Fruit fly (Drosophila melanogaster) whole organism, wandering third instar larva: ENCODE results near the gene CG9389.

Experiments
- Abd-B ChIP-seq: fragments of >200 bp; optimal IDR thresholded peaks from 2 replicates; lab custom pipeline; 2017; ENCODE audit warnings: missing biosample characterization, missing genetic modification characterization
- CG32264 ChIP-seq: fragments of 200-800 bp; sonication (Bioruptor generic); optimal IDR thresholded peaks from 2 replicates; lab custom pipeline; 2016; ENCODE audit warnings: missing biosample characterization, missing genetic modification characterization
- Dfd ChIP-seq: fragments of >200 bp; optimal IDR thresholded peaks from 2 replicates; lab custom pipeline; 2017; ENCODE audit warnings: missing biosample characterization, missing genetic modification characterization
- Dif ChIP-seq: fragments of 200-275, 200-300 bp; sonication (Bioruptor generic); optimal IDR thresholded peaks from 2 replicates; lab custom pipeline; 2018; ENCODE audit warnings: missing biosample characterization, missing genetic modification characterization; ENCODE audit not compliant: partially characterized antibody
- GATAd ChIP-seq: sonication (Bioruptor generic); optimal IDR thresholded peaks from 2 replicates; lab custom pipeline; 2016; ENCODE audit warnings: missing biosample characterization, missing genetic modification characterization
- Hnf4 ChIP-seq: fragments of 200-800 bp; sonication (Bioruptor generic); optimal IDR thresholded peaks from 2 replicates; lab custom pipeline; 2016; ENCODE audit warnings: missing biosample characterization, mild to moderate bottlenecking, missing genetic modification characterization
- Hr78 ChIP-seq: fragments of >200 bp; optimal IDR thresholded peaks from 2 replicates; lab custom pipeline; 2017; ENCODE audit warnings: missing biosample characterization, missing genetic modification characterization
- Hr83 ChIP-seq: fragments of 200-300 bp; sonication (Bioruptor generic); optimal IDR thresholded peaks from 2 replicates; lab custom pipeline; 2016; ENCODE audit warnings: missing biosample characterization, mild to moderate bottlenecking, missing genetic modification characterization, moderate library complexity; ENCODE audit not compliant: poor library complexity, severe bottlenecking
- Jra ChIP-seq: sonication (Bioruptor generic); optimal IDR thresholded peaks from 2 replicates; lab custom pipeline; 2016; ENCODE audit warnings: missing biosample characterization, missing genetic modification characterization
- Mio ChIP-seq: sonication (Bioruptor generic); optimal IDR thresholded peaks from 2 replicates; lab custom pipeline; 2016; ENCODE audit warnings: missing biosample characterization, missing genetic modification characterization
- OdsH ChIP-seq: fragments of 200-800 bp; sonication (Bioruptor generic); optimal IDR thresholded peaks from 2 replicates; lab custom pipeline; 2016; ENCODE audit warnings: missing biosample characterization, mild to moderate bottlenecking, missing genetic modification characterization
- Rel ChIP-seq, 2 experiments: fragments of 200-800 bp; sonication (Bioruptor generic) in 1 of 2; optimal IDR thresholded peaks; 2 replicates in 1 of 2; 3 replicates in 1 of 2; lab custom pipeline; 2016 to 2019; ENCODE audit warnings: mild to moderate bottlenecking in 2 of 2, missing biosample characterization in 2 of 2, missing genetic modification characterization in 2 of 2, moderate library complexity in 1 of 2
- Sp1 ChIP-seq: fragments of 200-800 bp; sonication (Bioruptor generic); optimal IDR thresholded peaks from 3 replicates; lab custom pipeline; 2019; ENCODE audit warnings: missing biosample characterization, mild to moderate bottlenecking, missing genetic modification characterization, moderate library complexity
- Vsx2 ChIP-seq: fragments of 200-300, 225-300 bp; sonication (Bioruptor generic); optimal IDR thresholded peaks from 2 replicates; lab custom pipeline; 2018; ENCODE audit warnings: missing biosample characterization, missing genetic modification characterization; ENCODE audit not compliant: partially characterized antibody
- brk ChIP-seq: fragments of 200-800 bp; sonication (Bioruptor generic); optimal IDR thresholded peaks from 2 replicates; lab custom pipeline; 2016; ENCODE audit warnings: missing biosample characterization, mild to moderate bottlenecking, missing genetic modification characterization
- dl ChIP-seq, 2 experiments: fragments of 175-275, 200-275 bp in 1 of 2; fragments of 200-275 bp in 1 of 2; sonication (Bioruptor generic); optimal IDR thresholded peaks; lab custom pipeline; 2018; ENCODE audit warnings: mild to moderate bottlenecking in 2 of 2, missing biosample characterization in 2 of 2, missing genetic modification characterization in 2 of 2, moderate library complexity in 2 of 2; ENCODE audit not compliant: partially characterized antibody in 2 of 2, insufficient read depth in 1 of 2
- dmrt93B ChIP-seq: fragments of 200-800 bp; sonication (Bioruptor generic); optimal IDR thresholded peaks from 2 replicates; lab custom pipeline; 2018; ENCODE audit warnings: missing biosample characterization, mild to moderate bottlenecking, missing genetic modification characterization
- dsf ChIP-seq: sonication (Bioruptor generic); optimal IDR thresholded peaks from 2 replicates; lab custom pipeline; 2016; ENCODE audit warnings: missing biosample characterization, missing genetic modification characterization, borderline replicate concordance
- ey ChIP-seq: fragments of 200-800 bp; sonication (Bioruptor generic); optimal IDR thresholded peaks from 2 replicates; lab custom pipeline; 2016; ENCODE audit warnings: missing biosample characterization, missing genetic modification characterization
- foxo ChIP-seq, 2 experiments: fragments of 200-800 bp; sonication (Bioruptor generic); optimal IDR thresholded peaks; 2 replicates in 1 of 2; 3 replicates in 1 of 2; lab custom pipeline; 2016 to 2017; ENCODE audit warnings: missing biosample characterization in 2 of 2, missing genetic modification characterization in 2 of 2
- fru ChIP-seq: fragments of 200-800 bp; sonication (Bioruptor generic); optimal IDR thresholded peaks from 3 replicates; lab custom pipeline; 2016; ENCODE audit warnings: missing biosample characterization, mild to moderate bottlenecking, missing genetic modification characterization
- h ChIP-seq: fragments of 200-800 bp; sonication (Bioruptor generic); optimal IDR thresholded peaks from 3 replicates; lab custom pipeline; 2016; ENCODE audit warnings: missing biosample characterization, mild to moderate bottlenecking, missing genetic modification characterization
- pan ChIP-seq: fragments of >200 bp; optimal IDR thresholded peaks from 2 replicates; lab custom pipeline; 2017
- psq ChIP-seq: fragments of 200-800 bp; sonication (Bioruptor generic); optimal IDR thresholded peaks from 3 replicates; lab custom pipeline; 2017; ENCODE audit warnings: missing biosample characterization, mild to moderate bottlenecking, missing genetic modification characterization, moderate library complexity
- rgr ChIP-seq: fragments of 200-800 bp; sonication (Bioruptor generic); optimal IDR thresholded peaks from 3 replicates; lab custom pipeline; 2016; ENCODE audit warnings: missing biosample characterization, mild to moderate bottlenecking, missing genetic modification characterization
- sage ChIP-seq: fragments of 200-800 bp; sonication (Bioruptor generic); optimal IDR thresholded peaks from 2 replicates; lab custom pipeline; 2016; ENCODE audit warnings: missing biosample characterization, mild to moderate bottlenecking, missing genetic modification characterization
- tai ChIP-seq: sonication (Bioruptor generic); optimal IDR thresholded peaks from 2 replicates; lab custom pipeline; 2016; ENCODE audit warnings: missing biosample characterization, missing genetic modification characterization
- usp ChIP-seq: fragments of >200 bp; optimal IDR thresholded peaks from 2 replicates; lab custom pipeline; 2017; ENCODE audit warnings: missing biosample characterization, missing genetic modification characterization
- woc ChIP-seq: sonication (Bioruptor generic); optimal IDR thresholded peaks from 2 replicates; lab custom pipeline; 2016; ENCODE audit warnings: missing biosample characterization, mild to moderate bottlenecking, missing genetic modification characterization

The CG9389 gene

dm6 chr3L:21223268-21223667, 47.1 kb downstream of the CG9389 start:
- no peak for TF ChIP-seq dl (GFP tag; optimal IDR thresholded peaks at IDR 0.05; lab: Kevin White, UChicago; ENCODE audit: insufficient read depth in 1 of 2, partially characterized antibody in 2 of 2)
- TF ChIP-seq Rel (GFP tag; optimal IDR thresholded peaks at IDR 0.05; lab: Kevin White, UChicago): no peak
- no peak for TF ChIP-seq Rel (tag; optimal IDR thresholded peaks at IDR 0.05; lab: Kevin White, UChicago)
- TF ChIP-seq h (GFP tag; lab: Kevin White, UChicago): no peak
- TF ChIP-seq psq (GFP tag; lab: Kevin White, UChicago): no peak
- TF ChIP-seq Hr83: no peak
- TF ChIP-seq ey: no peak
- no peak for TF ChIP-seq Hr78 (GFP tag; lab: Kevin White, UChicago)
- no peak for TF ChIP-seq Jra (GFP tag; lab: Kevin White, UChicago)
- no peak for TF ChIP-seq dmrt93B (GFP tag; lab: Kevin White, UChicago)
- TF ChIP-seq pan (lab: Kevin White, UChicago): no peak
- TF ChIP-seq Mio (GFP tag; lab: Kevin White, UChicago): no peak
- no peak for TF ChIP-seq fru (GFP tag; lab: Kevin White, UChicago)
- no peak for TF ChIP-seq Sp1 (GFP tag; lab: Kevin White, UChicago)
- no peak for TF ChIP-seq foxo (GFP tag; optimal IDR thresholded peaks at IDR 0.05; lab: Kevin White, UChicago)
- TF ChIP-seq Dfd: no peak
- TF ChIP-seq, all 38 proteins: peak for 0

dm6 chr3L:21220100-21220499, 50.3 kb downstream of the CG9389 start, which contains the start of gene CG43219:
CG43219 (plus strand) TSS chr3L:21220400.
- TF ChIP-seq Jra (GFP tag; lab: Kevin White, UChicago) (no peak), Vsx2 (GFP tag; lab: Kevin White, UChicago) (no peak), dsf (GFP tag; lab: Kevin White, UChicago) (no peak), usp (GFP tag; lab: Kevin White, UChicago) (no peak), psq (GFP tag; lab: Kevin White, UChicago) (no peak), brk (GFP tag; lab: Kevin White, UChicago) (no peak), Dif (GFP tag; lab: Kevin White, UChicago) (no peak), Abd-B (GFP tag; lab: Kevin White, UChicago) (no peak), GATAd (GFP tag; lab: Kevin White, UChicago) (no peak), woc (GFP tag; lab: Kevin White, UChicago) (no peak), h (GFP tag; lab: Kevin White, UChicago) (no peak), Sp1 (GFP tag; lab: Kevin White, UChicago) (no peak), CG32264 (GFP tag; lab: Kevin White, UChicago) (no peak), Hr83 (no peak)

- TF ChIP-seq OdsH (GFP tag; lab: Kevin White, UChicago): no peak
- no peak for TF ChIP-seq rgr (GFP tag; lab: Kevin White, UChicago)
- no peak for TF ChIP-seq tai (GFP tag; lab: Kevin White, UChicago)
- no peak for TF ChIP-seq Hnf4
- TF ChIP-seq Jra (GFP tag; lab: Kevin White, UChicago): no peak
- no peak for TF ChIP-seq sage (GFP tag; lab: Kevin White, UChicago)
Observed at dm6 chr3L:21219160-21219559, 51.2 kb downstream of the CG9389 start.
